Worm (Caenorhabditis elegans) whole organism, midembryonic: ENCODE results near the gene daz-1.

ENCODE experiments used
- T22C8.4 ChIP-seq: fragments of 200-800 bp; sonication (Bioruptor generic); IDR thresholded peaks from 2 replicates; pipeline ENCODE4 v1.3.6; 2022; ENCODE audit warnings: missing genetic modification characterization, missing compliant biosample characterization
- cog-1 ChIP-seq: sonication (generic microtip); optimal IDR thresholded peaks from 2 replicates; lab custom pipeline; 2016; ENCODE audit warnings: missing genetic modification characterization, missing compliant biosample characterization
- flt-1 ChIP-seq: fragments of 200-800 bp; sonication (Bioruptor generic); IDR thresholded peaks from 2 replicates; pipeline ENCODE4 v1.3.6; 2022; ENCODE audit warnings: missing genetic modification characterization, missing compliant biosample characterization
- ztf-29 ChIP-seq: fragments of 200-800 bp; sonication (Bioruptor generic); IDR thresholded peaks from 2 replicates; pipeline ENCODE4 v1.3.6; 2022; ENCODE audit warnings: missing genetic modification reagents, missing genetic modification characterization, missing compliant biosample characterization

DNA sequence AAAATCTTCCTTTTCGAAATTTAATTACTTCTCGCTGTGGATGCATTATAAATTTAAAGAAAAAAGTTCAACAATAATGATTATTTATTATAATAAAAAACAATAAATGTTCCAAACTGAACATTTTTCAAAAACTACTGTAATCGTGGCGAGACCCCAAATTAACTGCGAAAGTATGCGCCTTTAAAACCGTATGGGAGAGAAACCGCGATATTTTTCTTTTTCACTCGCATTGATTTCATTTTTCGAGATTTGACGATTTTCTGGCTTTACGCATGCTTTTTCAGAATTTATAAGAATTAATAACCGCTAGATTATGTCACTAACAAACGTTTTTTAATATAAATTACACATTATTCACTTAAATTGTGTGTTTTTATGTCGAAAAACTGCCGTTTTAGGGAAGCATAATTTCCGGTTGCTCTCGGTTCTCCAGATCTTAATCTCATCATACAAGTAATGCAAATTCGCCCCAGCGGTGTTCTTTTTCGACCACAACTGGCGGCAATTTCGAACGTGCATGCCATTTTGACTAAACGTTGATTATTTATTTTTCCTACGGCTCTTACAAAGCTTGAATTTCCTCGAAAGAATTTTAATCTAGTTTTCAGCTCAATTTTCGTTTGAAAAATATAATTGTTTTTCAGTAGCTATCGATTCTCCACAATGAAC lies 45.0 kb downstream of the daz-1 start, which contains the start of gene F12A10.8:
- TF ChIP-seq flt-1 (GFP tag; lab: Robert Waterston, UW) (no peak), ztf-29 (no peak), T22C8.4 (GFP tag; lab: Robert Waterston, UW) (no peak), cog-1 (no peak)
